Fruit fly (Drosophila melanogaster) S2 (cell line): Measurements from ENCODE around the gene Lam.

Source experiments
- CG8478 ChIP-seq: fragments of >200 bp; optimal IDR thresholded peaks from 2 replicates; lab custom pipeline; 2018
- CTCF ChIP-seq, 2 experiments: fragments of >200 bp; optimal IDR thresholded peaks; 2 replicates each; lab custom pipeline; 2018

DNA sequence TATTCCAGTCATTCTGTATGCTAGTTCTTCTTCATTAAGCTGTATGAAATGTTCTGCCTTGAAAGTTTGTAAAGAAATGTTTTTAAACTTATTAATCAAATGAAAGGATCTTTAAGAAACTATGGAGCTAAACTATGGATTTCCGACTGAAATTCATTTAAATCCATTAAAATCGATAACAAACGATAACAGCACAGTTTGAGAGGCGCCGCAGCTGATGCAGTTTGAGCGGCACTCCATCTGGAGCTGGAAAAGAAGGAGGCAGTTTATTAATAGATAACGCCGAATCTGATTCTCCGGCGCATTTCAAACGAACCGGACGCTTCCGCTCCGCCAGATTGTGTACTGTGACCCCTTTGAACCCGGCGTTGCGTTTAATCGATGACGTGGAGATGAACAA, 14.4 kb upstream of the Lam start, which contains the start of gene CG31915:
- TF ChIP-seq CG8478 (lab: Kevin White, UChicago) (no peak), CTCF (optimal IDR thresholded peaks at IDR 0.05; lab: Kevin White, UChicago) (peak in 1 of 2 experiments; percentile 11)
